Fruit fly (Drosophila melanogaster) whole organism, embryonic: ENCODE data around the gene Snmp2.
A peak's percentile ranks its signal among the peaks of the same experiment; 100 is the strongest.

ENCODE experiments used
- Aef1 ChIP-seq: fragments of 200-800 bp; sonication (Bioruptor generic); IDR thresholded peaks from 3 replicates; pipeline ENCODE4 v1.3.6; 2022; ENCODE audit warnings: missing biosample characterization, missing genetic modification characterization
- Atf-2 ChIP-seq: fragments of 200-800 bp; sonication (Bioruptor generic); optimal IDR thresholded peaks from 2 replicates; lab custom pipeline; 2016; ENCODE audit warnings: missing biosample characterization, missing genetic modification characterization
- CG10431 ChIP-seq: fragments of 200-800 bp; sonication (Bioruptor generic); optimal IDR thresholded peaks from 3 replicates; lab custom pipeline; 2018; ENCODE audit warnings: missing biosample characterization, mild to moderate bottlenecking, missing genetic modification characterization
- CG10959 ChIP-seq: fragments of 200-800 bp; sonication (Bioruptor generic); IDR thresholded peaks from 2 replicates; pipeline ENCODE4 v1.3.6; 2022; ENCODE audit warnings: missing biosample characterization, missing genetic modification characterization
- CG11504 ChIP-seq: fragments of 200-800 bp; sonication (Bioruptor generic); optimal IDR thresholded peaks from 3 replicates; lab custom pipeline; 2019; ENCODE audit warnings: missing biosample characterization, mild to moderate bottlenecking, missing genetic modification characterization, moderate library complexity
- CG14965 ChIP-seq: fragments of 200-800 bp; sonication (Bioruptor generic); optimal IDR thresholded peaks from 2 replicates; lab custom pipeline; 2016; ENCODE audit warnings: missing biosample characterization, missing genetic modification characterization, borderline replicate concordance
- CG17186 ChIP-seq: fragments of 200-800 bp; sonication (Bioruptor generic); optimal IDR thresholded peaks from 3 replicates; lab custom pipeline; 2017; ENCODE audit warnings: missing biosample characterization, missing genetic modification reagents, missing genetic modification characterization
- CG17568 ChIP-seq: fragments of 200-800 bp; sonication (Bioruptor generic); optimal IDR thresholded peaks from 2 replicates; lab custom pipeline; 2018; ENCODE audit warnings: missing biosample characterization, mild to moderate bottlenecking, missing genetic modification characterization, moderate library complexity
- CG17912 ChIP-seq: fragments of 200-800 bp; sonication (Bioruptor generic); optimal IDR thresholded peaks from 2 replicates; lab custom pipeline; 2018; ENCODE audit warnings: missing biosample characterization, mild to moderate bottlenecking, missing genetic modification characterization
- CG18619 ChIP-seq: fragments of 200-800 bp; sonication (Bioruptor generic); optimal IDR thresholded peaks from 3 replicates; lab custom pipeline; 2017; ENCODE audit warnings: missing biosample characterization, mild to moderate bottlenecking, missing genetic modification characterization
- CG2120 ChIP-seq: fragments of 200-800 bp; sonication (Bioruptor generic); optimal IDR thresholded peaks from 3 replicates; lab custom pipeline; 2016; ENCODE audit warnings: missing biosample characterization, missing genetic modification characterization
- CG3281 ChIP-seq: fragments of 200-800 bp; sonication (Bioruptor generic); optimal IDR thresholded peaks from 3 replicates; lab custom pipeline; 2017; ENCODE audit warnings: missing biosample characterization, mild to moderate bottlenecking, missing genetic modification characterization
- CG33213 ChIP-seq: fragments of 200-800 bp; sonication (Bioruptor generic); optimal IDR thresholded peaks from 3 replicates; lab custom pipeline; 2016; ENCODE audit warnings: missing biosample characterization, missing genetic modification characterization
- CG3995 ChIP-seq: fragments of 200-800 bp; sonication (Bioruptor generic); optimal IDR thresholded peaks from 3 replicates; lab custom pipeline; 2016; ENCODE audit warnings: missing biosample characterization, missing genetic modification characterization
- CG4328 ChIP-seq: fragments of 200-800 bp; sonication (Bioruptor generic); optimal IDR thresholded peaks from 3 replicates; lab custom pipeline; 2017; ENCODE audit warnings: missing biosample characterization, missing genetic modification reagents, missing genetic modification characterization
- CG4820 ChIP-seq: fragments of 200-800 bp; sonication (Bioruptor generic); optimal IDR thresholded peaks from 3 replicates; lab custom pipeline; 2016; ENCODE audit warnings: missing biosample characterization, missing genetic modification characterization
- CG7963 ChIP-seq: fragments of 200-800 bp; sonication (Bioruptor generic); IDR thresholded peaks from 3 replicates; pipeline ENCODE4 v1.3.6; 2022; ENCODE audit warnings: missing biosample characterization, missing genetic modification characterization; ENCODE audit not compliant: partially characterized antibody
- CG7987 ChIP-seq: fragments of 200-800 bp; sonication (Bioruptor generic); optimal IDR thresholded peaks from 2 replicates; lab custom pipeline; 2018; ENCODE audit warnings: missing biosample characterization, mild to moderate bottlenecking, missing genetic modification characterization, moderate library complexity
- CG8944 ChIP-seq: fragments of 200-800 bp; sonication (Bioruptor generic); optimal IDR thresholded peaks from 3 replicates; lab custom pipeline; 2016; ENCODE audit warnings: missing biosample characterization, missing genetic modification characterization
- Deaf1 ChIP-seq: fragments of 200-800 bp; optimal IDR thresholded peaks from 3 replicates; lab custom pipeline; 2019; ENCODE audit warnings: missing biosample characterization, mild to moderate bottlenecking, missing genetic modification characterization, moderate library complexity
- Dref ChIP-seq: fragments of 200-800 bp; sonication (Bioruptor generic); IDR thresholded peaks from 2 replicates; pipeline ENCODE4 v1.3.6; 2022; ENCODE audit warnings: missing biosample characterization, missing genetic modification characterization
- Gsc ChIP-seq: fragments of 200-800 bp; sonication (Bioruptor generic); IDR thresholded peaks from 2 replicates; pipeline ENCODE4 v1.3.6; 2022; ENCODE audit warnings: missing biosample characterization, missing genetic modification characterization
- HLH4C ChIP-seq: fragments of 200-800 bp; sonication (Bioruptor generic); IDR thresholded peaks from 3 replicates; pipeline ENCODE4 v1.3.6; 2022; ENCODE audit warnings: missing biosample characterization, missing genetic modification characterization; ENCODE audit not compliant: partially characterized antibody
- HLH54F ChIP-seq: fragments of 200-800 bp; sonication (Bioruptor generic); optimal IDR thresholded peaks from 3 replicates; lab custom pipeline; 2016; ENCODE audit warnings: missing biosample characterization, missing genetic modification characterization
- HmgD ChIP-seq: fragments of 200-800 bp; sonication (Bioruptor generic); optimal IDR thresholded peaks from 3 replicates; lab custom pipeline; 2016; ENCODE audit warnings: missing biosample characterization, missing genetic modification characterization
- Myb ChIP-seq: fragments of 200-800 bp; sonication (Bioruptor generic); optimal IDR thresholded peaks from 2 replicates; lab custom pipeline; 2016; ENCODE audit warnings: missing biosample characterization, missing genetic modification characterization
- Opbp ChIP-seq: fragments of 200-800 bp; sonication (Bioruptor generic); IDR thresholded peaks from 3 replicates; pipeline ENCODE4 v1.3.6; 2022; ENCODE audit warnings: missing biosample characterization, missing genetic modification characterization; ENCODE audit not compliant: partially characterized antibody
- Optix ChIP-seq: fragments of 200-800 bp; sonication (Bioruptor generic); IDR thresholded peaks from 3 replicates; pipeline ENCODE4 v1.3.6; 2022; ENCODE audit warnings: missing biosample characterization, missing genetic modification characterization
- Ravus ChIP-seq: fragments of 200-800 bp; sonication (Bioruptor generic); IDR thresholded peaks from 2 replicates; pipeline ENCODE4 v1.3.6; 2022; ENCODE audit warnings: missing biosample characterization, missing genetic modification characterization
- Rfx ChIP-seq: fragments of 200-800 bp; sonication (Bioruptor generic); IDR thresholded peaks from 2 replicates; pipeline ENCODE4 v1.3.6; 2022; ENCODE audit warnings: missing biosample characterization, missing genetic modification characterization
- Rx ChIP-seq: fragments of 200-800 bp; sonication (Bioruptor generic); IDR thresholded peaks from 2 replicates; pipeline ENCODE4 v1.3.6; 2022; ENCODE audit warnings: missing biosample characterization, missing genetic modification characterization
- Usf ChIP-seq: fragments of 200-800 bp; sonication (Bioruptor generic); optimal IDR thresholded peaks from 2 replicates; lab custom pipeline; 2017; ENCODE audit warnings: missing genotype, missing biosample characterization, missing genetic modification characterization
- Vsx1 ChIP-seq: fragments of 200-800 bp; sonication (Bioruptor generic); optimal IDR thresholded peaks from 2 replicates; lab custom pipeline; 2017; ENCODE audit warnings: missing biosample characterization, mild to moderate bottlenecking, missing genetic modification characterization, missing genetic modification reagents
- crol ChIP-seq: fragments of 200-800 bp; sonication (Bioruptor generic); IDR thresholded peaks from 2 replicates; pipeline ENCODE4 v1.3.6; 2022; ENCODE audit warnings: missing biosample characterization, missing genetic modification characterization
- eyg ChIP-seq: fragments of 200-800 bp; sonication (Bioruptor generic); optimal IDR thresholded peaks from 3 replicates; lab custom pipeline; 2016; ENCODE audit warnings: missing biosample characterization, missing genetic modification characterization
- gcm ChIP-seq: fragments of 200-800 bp; sonication (Bioruptor generic); optimal IDR thresholded peaks from 2 replicates; lab custom pipeline; 2019; ENCODE audit warnings: missing biosample characterization, mild to moderate bottlenecking, missing genetic modification characterization, moderate library complexity
- gro ChIP-seq: fragments of 200-800 bp; sonication (Bioruptor generic); optimal IDR thresholded peaks from 2 replicates; lab custom pipeline; 2016; ENCODE audit warnings: missing biosample characterization, missing genetic modification characterization
- h ChIP-seq: fragments of >200 bp; optimal IDR thresholded peaks from 2 replicates; lab custom pipeline; 2017
- kni ChIP-seq: fragments of 200-800 bp; sonication (Bioruptor generic); optimal IDR thresholded peaks from 3 replicates; lab custom pipeline; 2017; ENCODE audit warnings: mild to moderate bottlenecking, missing biosample characterization, missing genetic modification reagents, missing genetic modification characterization
- oc ChIP-seq: fragments of 200-800 bp; sonication (Bioruptor generic); optimal IDR thresholded peaks from 2 replicates; lab custom pipeline; 2018; ENCODE audit warnings: missing biosample characterization, mild to moderate bottlenecking, missing genetic modification characterization, moderate library complexity
- otp ChIP-seq: fragments of 200-800 bp; sonication (Bioruptor generic); IDR thresholded peaks from 3 replicates; pipeline ENCODE4, ENCODE4 v1.3.6; 2022; ENCODE audit warnings: missing biosample characterization, missing genetic modification characterization
- p53 ChIP-seq: fragments of 200-800 bp; sonication (Bioruptor generic); optimal IDR thresholded peaks from 2 replicates; lab custom pipeline; 2016; ENCODE audit warnings: missing biosample characterization, missing genetic modification characterization
- pros ChIP-seq: fragments of 200-800 bp; sonication (Bioruptor generic); optimal IDR thresholded peaks from 3 replicates; lab custom pipeline; 2019; ENCODE audit warnings: missing biosample characterization, mild to moderate bottlenecking, missing genetic modification characterization, moderate library complexity
- psq ChIP-seq: fragments of 200-800 bp; sonication (Bioruptor generic); optimal IDR thresholded peaks from 2 replicates; lab custom pipeline; 2017; ENCODE audit warnings: missing biosample characterization, missing genetic modification characterization
- rib ChIP-seq: fragments of 200-800 bp; sonication (Bioruptor generic); IDR thresholded peaks from 2 replicates; pipeline ENCODE4 v1.3.6; 2022; ENCODE audit warnings: missing biosample characterization, missing genetic modification characterization
- slou ChIP-seq: fragments of 200-800 bp; sonication (Bioruptor generic); optimal IDR thresholded peaks from 3 replicates; lab custom pipeline; 2016; ENCODE audit warnings: missing biosample characterization, missing genetic modification characterization
- stwl ChIP-seq: fragments of 200-800 bp; sonication (Bioruptor generic); optimal IDR thresholded peaks from 3 replicates; lab custom pipeline; 2018; ENCODE audit warnings: missing biosample characterization, mild to moderate bottlenecking, missing genetic modification characterization, moderate library complexity
- trem ChIP-seq: fragments of 200-800 bp; optimal IDR thresholded peaks from 3 replicates; lab custom pipeline; 2019; ENCODE audit warnings: missing biosample characterization, mild to moderate bottlenecking, missing genetic modification characterization, moderate library complexity
- tup ChIP-seq: fragments of 200-800 bp; sonication (Bioruptor generic); optimal IDR thresholded peaks from 2 replicates; lab custom pipeline; 2016; ENCODE audit warnings: missing biosample characterization, mild to moderate bottlenecking, missing genetic modification characterization, moderate library complexity
- yki ChIP-seq: fragments of >200 bp; optimal IDR thresholded peaks from 3 replicates; lab custom pipeline; 2018

Snmp2 gene

DNA sequence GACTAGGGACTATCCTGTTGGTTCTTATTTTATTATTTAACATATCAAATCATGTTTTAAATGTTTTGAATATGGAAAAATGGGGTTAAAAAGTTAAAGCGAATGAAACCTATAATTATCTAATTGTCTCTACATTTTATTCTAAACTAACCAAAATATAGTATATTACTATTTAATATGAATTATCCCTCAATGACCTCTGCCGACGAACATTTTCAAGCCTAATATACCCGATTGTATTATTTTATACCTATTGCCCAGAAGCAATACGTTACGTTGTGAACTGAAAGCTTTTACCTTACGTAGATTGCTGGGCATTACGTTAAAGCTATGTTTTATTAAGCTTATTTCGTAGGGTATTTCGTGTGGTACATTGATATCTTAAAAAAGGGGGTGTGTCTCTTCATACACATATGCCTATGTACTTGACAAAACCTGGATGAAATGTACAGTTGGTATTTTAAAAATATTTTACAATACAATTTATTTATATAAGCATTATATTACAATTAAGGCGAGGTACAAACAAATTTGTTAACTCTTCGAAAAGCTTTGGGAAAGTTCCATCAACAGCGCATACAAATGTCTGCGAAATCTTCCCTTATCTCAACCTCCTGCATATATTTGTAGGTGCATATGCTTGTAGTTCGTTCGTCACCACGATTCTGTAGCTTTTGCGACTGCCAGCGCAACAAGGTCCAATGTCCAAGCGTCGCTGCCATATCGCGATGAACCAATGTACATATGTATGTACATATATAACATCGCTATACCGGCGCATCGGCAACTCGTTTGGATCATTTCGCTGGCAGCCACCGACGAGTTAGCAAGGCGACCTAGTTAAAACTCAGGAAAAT is 24.1 kb downstream of the Snmp2 start, which contains the start of gene Mcad (continued):
- TF ChIP-seq Usf (peak; percentile 54), CG18619 (GFP tag; lab: Kevin White, UChicago) (peak; percentile 84), eyg (no peak), Myb (no peak), CG17568 (GFP tag; lab: Kevin White, UChicago) (peak; percentile 77), crol (GFP tag; lab: Robert Waterston, UW) (peak; percentile 42), pros (GFP tag; lab: Kevin White, UChicago) (no peak), trem (tag; lab: Kevin White, UChicago) (peak; percentile 90), rib (peak; percentile 82), HLH54F (GFP tag; lab: Kevin White, UChicago) (peak; percentile 65), tup (GFP tag; lab: Kevin White, UChicago) (peak; percentile 53), CG10959 (peak; percentile 56), HmgD (no peak), gro (GFP tag; lab: Kevin White, UChicago) (peak; percentile 29), CG4328 (GFP tag; lab: Kevin White, UChicago) (peak; percentile 82), Aef1 (GFP tag; lab: Robert Waterston, UW) (peak; percentile 97), CG3281 (peak; percentile 96), p53 (GFP tag; lab: Kevin White, UChicago) (no peak), slou (peak; percentile 93), Dref (GFP tag; lab: Robert Waterston, UW) (peak; percentile 42; the same call in 1 of the 2 replicates), stwl (no peak), gcm (GFP tag; lab: Kevin White, UChicago) (peak; percentile 68), h (no peak), CG14965 (GFP tag; lab: Kevin White, UChicago) (no peak), Atf-2 (GFP tag; lab: Kevin White, UChicago) (peak; percentile 16), Rx (GFP tag; lab: Robert Waterston, UW) (peak; percentile 88), Optix (GFP tag; lab: Robert Waterston, UW) (peak; percentile 75; the same call in 2 of the 3 replicates), kni (GFP tag; lab: Kevin White, UChicago) (no peak), CG11504 (peak; percentile 97), CG33213 (peak; percentile 25), CG8944 (GFP tag; lab: Kevin White, UChicago) (no peak), Deaf1 (tag; lab: Kevin White, UChicago) (peak; percentile 32), CG4820 (peak; percentile 93), HLH4C (no peak), Opbp (GFP tag; lab: Robert Waterston, UW) (no peak), psq (GFP tag; lab: Kevin White, UChicago) (peak; percentile 51), CG10431 (GFP tag; lab: Kevin White, UChicago) (no peak), otp (GFP tag; lab: Robert Waterston, UW) (peak; percentile 44; the same call in 2 of the 3 replicates), CG17912 (GFP tag; lab: Kevin White, UChicago) (no peak), CG17186 (GFP tag; lab: Kevin White, UChicago) (peak; percentile 59), CG7987 (GFP tag; lab: Kevin White, UChicago) (peak; percentile 85), Gsc (peak; percentile 71), CG7963 (no peak), oc (tag; lab: Kevin White, UChicago) (peak; percentile 68), Rfx (GFP tag; lab: Robert Waterston, UW) (peak; percentile 95), CG2120 (GFP tag; lab: Kevin White, UChicago) (peak; percentile 90), CG3995 (GFP tag; lab: Kevin White, UChicago) (peak; percentile 70), Vsx1 (peak; percentile 91), Ravus (peak; percentile 87), yki (no peak)
